Worm (Caenorhabditis elegans) whole organism, L1 larva: ENCODE data around the gene rsr-2.

Source experiments
- C04F5.9 ChIP-seq: sonication (generic microtip); optimal IDR thresholded peaks from 2 replicates; lab custom pipeline; 2016; ENCODE audit warnings: missing genetic modification characterization, missing compliant biosample characterization
- C16A3.4 ChIP-seq: fragments of 150-350 bp; optimal IDR thresholded peaks from 2 replicates; lab custom pipeline; 2014; ENCODE audit warnings: missing biosample characterization, missing genetic modification characterization
- F16B12.6 ChIP-seq: fragments of 150-350 bp; optimal IDR thresholded peaks from 2 replicates; lab custom pipeline; 2014; ENCODE audit warnings: missing biosample characterization, missing genetic modification characterization
- aly-2 ChIP-seq: fragments of 150-350 bp; optimal IDR thresholded peaks from 2 replicates; lab custom pipeline; 2014; ENCODE audit warnings: missing biosample characterization, missing genetic modification characterization
- ces-1 ChIP-seq: fragments of 150-350 bp; optimal IDR thresholded peaks from 2 replicates; lab custom pipeline; 2014; ENCODE audit warnings: missing biosample characterization, missing genetic modification reagents, missing genetic modification characterization
- dpl-1 ChIP-seq, 3 experiments: fragments of 150-350 bp in 2 of 3; sonication (generic microtip) in 1 of 3; optimal IDR thresholded peaks; 2 replicates each; lab custom pipeline; 2014 to 2017; ENCODE audit warnings: missing biosample characterization in 3 of 3, missing genetic modification characterization in 3 of 3, missing genetic modification reagents in 3 of 3
- dsc-1 ChIP-seq: sonication (generic microtip); optimal IDR thresholded peaks from 2 replicates; lab custom pipeline; 2016; ENCODE audit warnings: mild to moderate bottlenecking, missing genetic modification characterization, missing compliant biosample characterization
- efl-1 ChIP-seq, 4 experiments: fragments of 150-350 bp; optimal IDR thresholded peaks in 3 of 4; peaks in 1 of 4; 1 replicate in 1 of 4; 2 replicates in 3 of 4; lab custom pipeline; 2014; ENCODE audit warnings: missing biosample characterization in 2 of 4, missing genetic modification characterization in 2 of 4, missing genetic modification reagents in 2 of 4
- efl-3 ChIP-seq: fragments of 200-800 bp; sonication (Bioruptor generic); optimal IDR thresholded peaks from 2 replicates; lab custom pipeline; 2018; ENCODE audit warnings: mild to moderate bottlenecking, missing genetic modification characterization, missing compliant biosample characterization
- egl-27 ChIP-seq, 2 experiments: fragments of 150-350 bp in 1 of 2; sonication (generic microtip); optimal IDR thresholded peaks; 3 replicates each; lab custom pipeline; 2017 to 2018; ENCODE audit warnings: missing biosample characterization in 2 of 2, missing genetic modification characterization in 2 of 2, missing genetic modification reagents in 2 of 2
- fkh-10 ChIP-seq: sonication (generic microtip); optimal IDR thresholded peaks from 2 replicates; lab custom pipeline; 2017; ENCODE audit warnings: missing biosample characterization, missing genetic modification reagents, missing genetic modification characterization
- fkh-8 ChIP-seq: sonication (generic microtip); optimal IDR thresholded peaks from 2 replicates; lab custom pipeline; 2016; ENCODE audit warnings: mild to moderate bottlenecking, missing genetic modification characterization, missing compliant biosample characterization
- hlh-17 ChIP-seq: fragments of 200-800 bp; sonication (Bioruptor generic); optimal IDR thresholded peaks from 2 replicates; lab custom pipeline; 2018; ENCODE audit warnings: missing genetic modification characterization, mild to moderate bottlenecking, missing compliant biosample characterization, moderate library complexity, borderline replicate concordance
- hlh-4 ChIP-seq: sonication (generic microtip); optimal IDR thresholded peaks from 2 replicates; lab custom pipeline; 2016; ENCODE audit warnings: mild to moderate bottlenecking, missing genetic modification characterization, missing compliant biosample characterization
- hpl-2 ChIP-seq: fragments of 150-350 bp; optimal IDR thresholded peaks from 2 replicates; lab custom pipeline; 2014; ENCODE audit warnings: missing biosample characterization, missing genetic modification reagents, missing genetic modification characterization
- isw-1 ChIP-seq: fragments of 200-800 bp; sonication (Bioruptor generic); IDR thresholded peaks from 2 replicates; pipeline ENCODE4 v1.3.6; 2022; ENCODE audit warnings: missing genetic modification characterization, missing compliant biosample characterization
- lin-14 ChIP-seq: fragments of 200-800 bp; sonication (Bioruptor generic); optimal IDR thresholded peaks from 2 replicates; lab custom pipeline; 2018; ENCODE audit warnings: mild to moderate bottlenecking, missing genetic modification characterization, moderate library complexity, missing compliant biosample characterization
- lin-35 ChIP-seq, 2 experiments: fragments of 150-350 bp; optimal IDR thresholded peaks; 2 replicates each; lab custom pipeline; 2014; ENCODE audit warnings: missing biosample characterization in 2 of 2, missing genetic modification characterization in 2 of 2, missing genetic modification reagents in 2 of 2
- lin-39 ChIP-seq: fragments of 150-350 bp; optimal IDR thresholded peaks from 2 replicates; lab custom pipeline; 2014; ENCODE audit warnings: missing biosample characterization, missing genetic modification reagents, missing genetic modification characterization
- lsy-2 ChIP-seq, 2 experiments: fragments of 150-350 bp; optimal IDR thresholded peaks; 2 replicates each; lab custom pipeline; 2014; ENCODE audit warnings: missing biosample characterization in 2 of 2, missing genetic modification characterization in 2 of 2
- mdl-1 ChIP-seq, 2 experiments: fragments of 150-350 bp; optimal IDR thresholded peaks; 2 replicates each; lab custom pipeline; 2014 to 2017; ENCODE audit warnings: missing biosample characterization in 2 of 2, missing genetic modification characterization in 2 of 2, inconsistent platforms in 1 of 2
- nhr-19 ChIP-seq: fragments of 200-800 bp; sonication (Bioruptor generic); conservative IDR thresholded peaks from 2 replicates; pipeline ENCODE4 v1.3.6; 2022; ENCODE audit warnings: missing genetic modification characterization, missing compliant biosample characterization
- nhr-76 ChIP-seq: sonication (generic microtip); optimal IDR thresholded peaks from 2 replicates; lab custom pipeline; 2017; ENCODE audit warnings: missing biosample characterization, missing genetic modification characterization
- nhr-77 ChIP-seq: fragments of 150-350 bp; optimal IDR thresholded peaks from 2 replicates; lab custom pipeline; 2014; ENCODE audit warnings: missing biosample characterization, missing genetic modification characterization
- pax-3 ChIP-seq: fragments of 200-800 bp; sonication (Bioruptor generic); optimal IDR thresholded peaks from 2 replicates; lab custom pipeline; 2018; ENCODE audit warnings: mild to moderate bottlenecking, missing genetic modification characterization, moderate library complexity, missing compliant biosample characterization
- skn-1 ChIP-seq: fragments of 150-350 bp; optimal IDR thresholded peaks from 2 replicates; lab custom pipeline; 2014; ENCODE audit warnings: missing biosample characterization, missing genetic modification characterization
- snpc-4 ChIP-seq: fragments of 150-350 bp; optimal IDR thresholded peaks from 2 replicates; lab custom pipeline; 2014; ENCODE audit warnings: missing biosample characterization, missing genetic modification characterization
- snu-23 ChIP-seq: sonication (generic microtip); optimal IDR thresholded peaks from 2 replicates; lab custom pipeline; 2016; ENCODE audit warnings: missing genetic modification characterization, missing compliant biosample characterization
- sox-4 ChIP-seq: sonication (generic microtip); optimal IDR thresholded peaks from 2 replicates; lab custom pipeline; 2016; ENCODE audit warnings: missing genetic modification characterization, missing compliant biosample characterization
- sptf-1 ChIP-seq: fragments of 150-350 bp; optimal IDR thresholded peaks from 2 replicates; lab custom pipeline; 2014; ENCODE audit warnings: missing biosample characterization, missing genetic modification characterization
- sup-37 ChIP-seq: fragments of 200-800 bp; sonication (Bioruptor generic); optimal IDR thresholded peaks from 2 replicates; lab custom pipeline; 2018; ENCODE audit warnings: mild to moderate bottlenecking, missing genetic modification characterization, missing compliant biosample characterization
- unc-62 ChIP-seq: fragments of 150-350 bp; optimal IDR thresholded peaks from 2 replicates; lab custom pipeline; 2014; ENCODE audit warnings: missing biosample characterization, missing genetic modification reagents, missing genetic modification characterization
- unc-98 ChIP-seq: fragments of 200-800 bp; sonication (Bioruptor generic); IDR thresholded peaks from 2 replicates; pipeline ENCODE4 v1.3.6; 2022; ENCODE audit warnings: missing genetic modification characterization, missing compliant biosample characterization
- vab-15 ChIP-seq: sonication (generic microtip); optimal IDR thresholded peaks from 2 replicates; lab custom pipeline; 2017; ENCODE audit warnings: missing genotype, mild to moderate bottlenecking, missing genetic modification characterization, missing compliant biosample characterization
- xbp-1 ChIP-seq: sonication (generic microtip); optimal IDR thresholded peaks from 2 replicates; lab custom pipeline; 2016; ENCODE audit warnings: missing genetic modification characterization, missing compliant biosample characterization
- zag-1 ChIP-seq: fragments of 150-350 bp; optimal IDR thresholded peaks from 2 replicates; lab custom pipeline; 2014; ENCODE audit warnings: missing biosample characterization, missing genetic modification characterization
- ztf-11 ChIP-seq, 2 experiments: sonication (generic microtip); optimal IDR thresholded peaks; 2 replicates each; lab custom pipeline; 2016 to 2017; ENCODE audit warnings: missing genetic modification characterization in 2 of 2, missing biosample characterization in 1 of 2, missing compliant biosample characterization in 1 of 2

rsr-2 gene

ce11 chrII:12224916-12225406, at the start of gene rsr-2, which contains the start of gene pqn-87:
TSS of gene rsr-2 (plus strand) at chrII:12225356.
TSS of gene pqn-87 (minus strand) at chrII:12225086.
- TF ChIP-seq lin-35 (GFP tag; optimal IDR thresholded peaks at IDR 0.05; lab: Kevin White, UChicago), result peak; percentile 49 to 76
- peak; percentile 37 for TF ChIP-seq xbp-1 (tag; lab: Kevin White, UChicago)
- no peak for TF ChIP-seq ces-1 (GFP tag; lab: Kevin White, UChicago)
- no peak for TF ChIP-seq fkh-10
- peak; percentile 51 to 52 for TF ChIP-seq efl-1 (optimal IDR thresholded peaks at IDR 0.05; lab: Kevin White, UChicago)
- peak in 1 of 2 experiments; percentile 54 for TF ChIP-seq efl-1 (GFP tag; optimal IDR thresholded peaks at IDR 0.05 in 1 of 2; lab: Kevin White, UChicago)
- TF ChIP-seq hlh-4, result no peak
- no peak for TF ChIP-seq dsc-1
- TF ChIP-seq ztf-11 (tag; optimal IDR thresholded peaks at IDR 0.05; lab: Kevin White, UChicago), result no peak
- TF ChIP-seq zag-1 (tag; lab: Kevin White, UChicago), result no peak
- peak; percentile 3 for TF ChIP-seq nhr-77 (tag; lab: Kevin White, UChicago)
- TF ChIP-seq snpc-4 (tag; lab: Kevin White, UChicago), result no peak
- peak; percentile 31 to 57 (median 38) for TF ChIP-seq dpl-1 (GFP tag; optimal IDR thresholded peaks at IDR 0.05; lab: Kevin White, UChicago)
- TF ChIP-seq aly-2 (tag; lab: Kevin White, UChicago), result no peak
- TF ChIP-seq pax-3 (tag; lab: Kevin White, UChicago), result no peak
- TF ChIP-seq lin-39 (tag; lab: Kevin White, UChicago), result no peak
- no peak for TF ChIP-seq vab-15 (tag; lab: Kevin White, UChicago)
- no peak for TF ChIP-seq C04F5.9 (tag; lab: Kevin White, UChicago)
- no peak for TF ChIP-seq hlh-17 (GFP tag; lab: Kevin White, UChicago)
- no peak for TF ChIP-seq isw-1
- TF ChIP-seq unc-62, result no peak
- TF ChIP-seq snu-23 (GFP tag; lab: Kevin White, UChicago), result peak; percentile 30
- peak; percentile 43 to 69 for TF ChIP-seq lsy-2 (tag; optimal IDR thresholded peaks at IDR 0.05; lab: Kevin White, UChicago)
- no peak for TF ChIP-seq nhr-19
- no peak for TF ChIP-seq efl-3
- TF ChIP-seq lin-14 (GFP tag; lab: Kevin White, UChicago), result no peak
- TF ChIP-seq sox-4 (tag; lab: Kevin White, UChicago), result no peak
- TF ChIP-seq mdl-1 (tag; optimal IDR thresholded peaks at IDR 0.05; lab: Kevin White, UChicago), result peak in 1 of 2 experiments; percentile 11
- no peak for TF ChIP-seq nhr-76 (tag; lab: Kevin White, UChicago)
- TF ChIP-seq hpl-2 (GFP tag; lab: Kevin White, UChicago), result no peak
- TF ChIP-seq fkh-8 (tag; lab: Kevin White, UChicago), result no peak
- no peak for TF ChIP-seq egl-27 (tag; optimal IDR thresholded peaks at IDR 0.05; lab: Kevin White, UChicago)
- TF ChIP-seq C16A3.4 (tag; lab: Kevin White, UChicago), result peak; percentile 40
- TF ChIP-seq unc-98 (GFP tag; lab: Robert Waterston, UW), result no peak
- TF ChIP-seq F16B12.6 (tag; lab: Kevin White, UChicago), result peak; percentile 7
- no peak for TF ChIP-seq sup-37 (GFP tag; lab: Kevin White, UChicago)

- TF ChIP-seq skn-1, result no peak
- TF ChIP-seq fkh-10, result no peak
- no peak for TF ChIP-seq hlh-17 (GFP tag; lab: Kevin White, UChicago)
- TF ChIP-seq, all 84 proteins: peak for 0
Observed at ce11 chrII:12175398-12175797, 49.8 kb upstream of the rsr-2 start.

- TF ChIP-seq efl-1 (optimal IDR thresholded peaks at IDR 0.05; lab: Kevin White, UChicago) (no peak), efl-1 (GFP tag; optimal IDR thresholded peaks at IDR 0.05 in 1 of 2; lab: Kevin White, UChicago) (peak in 1 of 2 experiments; percentile 32), sptf-1 (tag; lab: Kevin White, UChicago) (no peak)
Observed at ce11 chrII:12176521-12176920, 48.6 kb upstream of the rsr-2 start.
